Fruit fly (Drosophila melanogaster) whole organism, pupa: Measurements from ENCODE around the gene wry.

Experiments used
- CG12605 ChIP-seq: fragments of 200-800 bp; sonication (Bioruptor generic); IDR thresholded peaks from 2 replicates; pipeline ENCODE4 v1.3.6; 2022; ENCODE audit warnings: missing biosample characterization, missing genetic modification characterization
- CG13204 ChIP-seq: fragments of 200-800 bp; sonication (Bioruptor generic); optimal IDR thresholded peaks from 2 replicates; lab custom pipeline; 2018; ENCODE audit warnings: missing biosample characterization, mild to moderate bottlenecking, missing genetic modification characterization, moderate library complexity
- CG14655 ChIP-seq: fragments of 200-800 bp; sonication (Bioruptor generic); optimal IDR thresholded peaks from 3 replicates; lab custom pipeline; 2017; ENCODE audit warnings: mild to moderate bottlenecking, missing biosample characterization, missing genetic modification reagents, missing genetic modification characterization
- CG15710 ChIP-seq: fragments of 200-800 bp; sonication (Bioruptor generic); optimal IDR thresholded peaks from 2 replicates; lab custom pipeline; 2018; ENCODE audit warnings: missing biosample characterization, mild to moderate bottlenecking, missing genetic modification characterization, moderate library complexity
- D1 ChIP-seq: fragments of 200-800 bp; sonication (Bioruptor generic); optimal IDR thresholded peaks from 2 replicates; lab custom pipeline; 2018; ENCODE audit warnings: missing biosample characterization, mild to moderate bottlenecking, missing genetic modification characterization, moderate library complexity
- EcR ChIP-seq: fragments of 200-800 bp; sonication (Bioruptor generic); optimal IDR thresholded peaks from 3 replicates; lab custom pipeline; 2019; ENCODE audit warnings: missing biosample characterization, missing genetic modification characterization, mild to moderate bottlenecking, moderate library complexity, missing genetic modification reagents
- Ets98B ChIP-seq: fragments of 200-800 bp; sonication (Bioruptor generic); IDR thresholded peaks from 2 replicates; pipeline ENCODE4 v1.3.6; 2022; ENCODE audit warnings: missing biosample characterization, missing genetic modification characterization
- fd96Ca ChIP-seq: fragments of 200-800 bp; sonication (Bioruptor generic); IDR thresholded peaks from 3 replicates; pipeline ENCODE4 v1.3.6; 2022; ENCODE audit warnings: missing biosample characterization, missing genetic modification characterization
- rn ChIP-seq: fragments of 200-800 bp; sonication (Bioruptor generic); IDR thresholded peaks from 2 replicates; pipeline ENCODE4 v1.3.6; 2022; ENCODE audit warnings: missing biosample characterization, missing genetic modification characterization

dm6 chr2L:1832465-1832864 lies 3.9 kb upstream of the wry start, which contains the start of gene c-cup:
- TF ChIP-seq fd96Ca (GFP tag; lab: Robert Waterston, UW) (no peak), rn (GFP tag; lab: Robert Waterston, UW) (no peak), D1 (tag; lab: Kevin White, UChicago) (no peak), CG13204 (GFP tag; lab: Kevin White, UChicago) (no peak), CG14655 (GFP tag; lab: Kevin White, UChicago) (no peak), EcR (no peak), CG15710 (no peak), Ets98B (GFP tag; lab: Robert Waterston, UW) (no peak), CG12605 (GFP tag; lab: Robert Waterston, UW) (no peak)
